Fruit fly (Drosophila melanogaster) whole organism, embryonic: ENCODE data around the gene ScpX.

Experiments
- Aef1 ChIP-seq: fragments of 200-800 bp; sonication (Bioruptor generic); IDR thresholded peaks from 3 replicates; pipeline ENCODE4 v1.3.6; 2022; ENCODE audit warnings: missing biosample characterization, missing genetic modification characterization
- Blimp-1 ChIP-seq: fragments of 200-800 bp; sonication (Bioruptor generic); optimal IDR thresholded peaks from 3 replicates; lab custom pipeline; 2018; ENCODE audit warnings: missing biosample characterization, missing genetic modification characterization, mild to moderate bottlenecking, moderate library complexity, missing genetic modification reagents
- CG10431 ChIP-seq: fragments of 200-800 bp; sonication (Bioruptor generic); optimal IDR thresholded peaks from 3 replicates; lab custom pipeline; 2018; ENCODE audit warnings: missing biosample characterization, mild to moderate bottlenecking, missing genetic modification characterization
- CG12236 ChIP-seq: fragments of 200-800 bp; sonication (Bioruptor generic); optimal IDR thresholded peaks from 2 replicates; lab custom pipeline; 2016; ENCODE audit warnings: missing biosample characterization, missing genetic modification characterization
- CG13894 ChIP-seq: fragments of 200-800 bp; sonication (Bioruptor generic); optimal IDR thresholded peaks from 3 replicates; lab custom pipeline; 2018; ENCODE audit warnings: missing biosample characterization, mild to moderate bottlenecking, missing genetic modification characterization, moderate library complexity
- CG15696 ChIP-seq: fragments of 200-800 bp; sonication (Bioruptor generic); optimal IDR thresholded peaks from 2 replicates; lab custom pipeline; 2019; ENCODE audit warnings: missing biosample characterization, mild to moderate bottlenecking, missing genetic modification characterization, moderate library complexity
- CG1603 ChIP-seq: fragments of 200-800 bp; sonication (Bioruptor generic); optimal IDR thresholded peaks from 2 replicates; lab custom pipeline; 2019; ENCODE audit warnings: missing biosample characterization, mild to moderate bottlenecking, missing genetic modification characterization, moderate library complexity
- CG3065 ChIP-seq: fragments of 200-800 bp; sonication (Bioruptor generic); optimal IDR thresholded peaks from 2 replicates; lab custom pipeline; 2016; ENCODE audit warnings: missing biosample characterization, missing genetic modification characterization
- CG31365 ChIP-seq: fragments of 200-800 bp; sonication (Bioruptor generic); optimal IDR thresholded peaks from 2 replicates; lab custom pipeline; 2018; ENCODE audit warnings: missing biosample characterization, mild to moderate bottlenecking, missing genetic modification characterization
- CG42726 ChIP-seq: fragments of 200-800 bp; sonication (Bioruptor generic); IDR thresholded peaks from 2 replicates; pipeline ENCODE4 v1.3.6; 2022; ENCODE audit warnings: missing biosample characterization, missing genetic modification characterization; ENCODE audit not compliant: partially characterized antibody
- CG4854 ChIP-seq: fragments of 200-800 bp; sonication (Bioruptor generic); optimal IDR thresholded peaks from 2 replicates; lab custom pipeline; 2016; ENCODE audit warnings: missing biosample characterization, missing genetic modification characterization, inconsistent platforms
- CG6791 ChIP-seq: fragments of 200-800 bp; sonication (Bioruptor generic); IDR thresholded peaks from 3 replicates; pipeline ENCODE4 v1.3.6; 2022; ENCODE audit warnings: missing biosample characterization, missing genetic modification characterization; ENCODE audit not compliant: partially characterized antibody
- CG7271 ChIP-seq: fragments of 200-800 bp; sonication (Bioruptor generic); optimal IDR thresholded peaks from 2 replicates; lab custom pipeline; 2018; ENCODE audit warnings: missing biosample characterization, mild to moderate bottlenecking, missing genetic modification characterization, moderate library complexity
- CG7745 ChIP-seq: fragments of 200-800 bp; sonication (Bioruptor generic); optimal IDR thresholded peaks from 2 replicates; lab custom pipeline; 2018; ENCODE audit warnings: missing biosample characterization, mild to moderate bottlenecking, missing genetic modification characterization, moderate library complexity
- CG8388 ChIP-seq: fragments of 200-800 bp; sonication (Bioruptor generic); optimal IDR thresholded peaks from 2 replicates; lab custom pipeline; 2019; ENCODE audit warnings: missing biosample characterization, mild to moderate bottlenecking, missing genetic modification characterization, moderate library complexity
- CG8765 ChIP-seq: fragments of 200-800 bp; sonication (Bioruptor generic); IDR thresholded peaks from 2 replicates; pipeline ENCODE4 v1.3.6; 2022; ENCODE audit warnings: missing biosample characterization, missing genetic modification characterization
- CG9609 ChIP-seq: fragments of 200-800 bp; sonication (Bioruptor generic); optimal IDR thresholded peaks from 3 replicates; lab custom pipeline; 2016; ENCODE audit warnings: missing biosample characterization, missing genetic modification characterization
- CG9817 ChIP-seq: fragments of 200-800 bp; sonication (Bioruptor generic); optimal IDR thresholded peaks from 2 replicates; lab custom pipeline; 2018; ENCODE audit warnings: missing biosample characterization, mild to moderate bottlenecking, missing genetic modification characterization, moderate library complexity
- CG9932 ChIP-seq: fragments of 200-800 bp; sonication (Bioruptor generic); IDR thresholded peaks from 2 replicates; pipeline ENCODE4 v1.3.6; 2022; ENCODE audit warnings: missing biosample characterization, missing genetic modification characterization
- Camta ChIP-seq: fragments of 200-800 bp; sonication (Bioruptor generic); optimal IDR thresholded peaks from 2 replicates; lab custom pipeline; 2016; ENCODE audit warnings: missing biosample characterization, missing genetic modification characterization
- Eip74EF ChIP-seq, 2 experiments: fragments of 200-800 bp in 1 of 2; fragments of >200 bp in 1 of 2; sonication (Bioruptor generic) in 1 of 2; optimal IDR thresholded peaks; 2 replicates each; lab custom pipeline; 2017 to 2019; ENCODE audit warnings: missing biosample characterization in 2 of 2, missing genetic modification characterization in 2 of 2, mild to moderate bottlenecking in 1 of 2, moderate library complexity in 1 of 2
- H2.0 ChIP-seq: fragments of 200-800 bp; sonication (Bioruptor generic); IDR thresholded peaks from 2 replicates; pipeline ENCODE4 v1.3.6; 2022; ENCODE audit warnings: missing biosample characterization, missing genetic modification characterization
- HmgZ ChIP-seq: fragments of 200-800 bp; sonication (Bioruptor generic); optimal IDR thresholded peaks from 2 replicates; lab custom pipeline; 2018; ENCODE audit warnings: missing biosample characterization, mild to moderate bottlenecking, missing genetic modification characterization
- MTF-1 ChIP-seq: fragments of 200-800 bp; sonication (Bioruptor generic); optimal IDR thresholded peaks from 2 replicates; lab custom pipeline; 2018; ENCODE audit warnings: missing biosample characterization, mild to moderate bottlenecking, missing genetic modification characterization, borderline replicate concordance
- NC2β ChIP-seq: fragments of 200-800 bp; sonication (Bioruptor generic); optimal IDR thresholded peaks from 2 replicates; lab custom pipeline; 2016; ENCODE audit warnings: missing biosample characterization, missing genetic modification characterization
- Oaz ChIP-seq: fragments of 200-800 bp; sonication (Bioruptor generic); IDR thresholded peaks from 2 replicates; pipeline ENCODE4 v1.3.6; 2022; ENCODE audit warnings: missing biosample characterization, missing genetic modification characterization
- caup ChIP-seq: fragments of 200-800 bp; sonication (Bioruptor generic); optimal IDR thresholded peaks from 3 replicates; lab custom pipeline; 2017; ENCODE audit warnings: missing biosample characterization, mild to moderate bottlenecking, missing genetic modification characterization, moderate library complexity; ENCODE audit not compliant: severe bottlenecking
- disco-r ChIP-seq: fragments of 200-800 bp; sonication (Bioruptor generic); optimal IDR thresholded peaks from 2 replicates; lab custom pipeline; 2016; ENCODE audit warnings: missing biosample characterization, missing genetic modification characterization
- fd102C ChIP-seq: fragments of 200-800 bp; sonication (Bioruptor generic); optimal IDR thresholded peaks from 2 replicates; lab custom pipeline; 2018; ENCODE audit warnings: missing biosample characterization, mild to moderate bottlenecking, missing genetic modification characterization, moderate library complexity
- grn ChIP-seq: fragments of 200-800 bp; sonication (Bioruptor generic); optimal IDR thresholded peaks from 3 replicates; lab custom pipeline; 2017; ENCODE audit warnings: missing biosample characterization, missing genetic modification characterization
- gsb ChIP-seq: fragments of 200-800 bp; sonication (Bioruptor generic); IDR thresholded peaks from 2 replicates; pipeline ENCODE4 v1.3.6; 2022; ENCODE audit warnings: missing biosample characterization, missing genetic modification characterization
- her ChIP-seq: fragments of 200-800 bp; sonication (Bioruptor generic); optimal IDR thresholded peaks from 2 replicates; lab custom pipeline; 2016; ENCODE audit warnings: missing biosample characterization, missing genetic modification characterization
- kah ChIP-seq: fragments of 200-800 bp; sonication (Bioruptor generic); optimal IDR thresholded peaks from 2 replicates; lab custom pipeline; 2018; ENCODE audit warnings: missing biosample characterization, mild to moderate bottlenecking, missing genetic modification characterization
- klu ChIP-seq: fragments of 200-800 bp; sonication (Bioruptor generic); IDR thresholded peaks from 2 replicates; pipeline ENCODE4 v1.3.6; 2022; ENCODE audit warnings: missing biosample characterization, missing genetic modification characterization
- kni ChIP-seq: fragments of 200-800 bp; sonication (Bioruptor generic); optimal IDR thresholded peaks from 3 replicates; lab custom pipeline; 2017; ENCODE audit warnings: mild to moderate bottlenecking, missing biosample characterization, missing genetic modification reagents, missing genetic modification characterization
- knrl ChIP-seq: fragments of 200-800 bp; sonication (Bioruptor generic); IDR thresholded peaks from 3 replicates; pipeline ENCODE4 v1.3.6; 2022; ENCODE audit warnings: missing biosample characterization, missing genetic modification characterization; ENCODE audit not compliant: partially characterized antibody
- lab ChIP-seq: fragments of 200-800 bp; sonication (Bioruptor generic); optimal IDR thresholded peaks from 3 replicates; lab custom pipeline; 2017; ENCODE audit warnings: missing biosample characterization, missing genetic modification characterization, mild to moderate bottlenecking, moderate library complexity, missing genetic modification reagents
- onecut ChIP-seq: fragments of 200-800 bp; sonication (Bioruptor generic); IDR thresholded peaks from 2 replicates; pipeline ENCODE4 v1.3.6; 2022; ENCODE audit warnings: missing biosample characterization, missing genetic modification characterization
- pan ChIP-seq, 4 experiments: fragments of >200 bp in 3 of 4; fragments of 200-800 bp in 1 of 4; sonication (Bioruptor generic) in 1 of 4; optimal IDR thresholded peaks in 3 of 4; IDR thresholded peaks in 1 of 4; 2 replicates each; pipeline versions ENCODE4 v1.3.6 to Lab custom; 2017 to 2022; ENCODE audit warnings: missing biosample characterization in 2 of 4, missing genetic modification characterization in 2 of 4, mixed read lengths in 1 of 4
- phol ChIP-seq: fragments of 200-800 bp; sonication (Bioruptor generic); optimal IDR thresholded peaks from 3 replicates; lab custom pipeline; 2018; ENCODE audit warnings: missing biosample characterization, mild to moderate bottlenecking, missing genetic modification characterization, moderate library complexity
- psq ChIP-seq: fragments of 200-800 bp; sonication (Bioruptor generic); optimal IDR thresholded peaks from 2 replicates; lab custom pipeline; 2017; ENCODE audit warnings: missing biosample characterization, missing genetic modification characterization
- sc ChIP-seq, 3 experiments: fragments of >200 bp in 2 of 3; fragments of 200-800 bp in 1 of 3; sonication (Bioruptor generic) in 1 of 3; optimal IDR thresholded peaks; 2 replicates in 2 of 3; 3 replicates in 1 of 3; lab custom pipeline; 2017; ENCODE audit warnings: mild to moderate bottlenecking in 1 of 3, missing biosample characterization in 1 of 3, missing genetic modification characterization in 1 of 3, missing genetic modification reagents in 1 of 3
- seq ChIP-seq: fragments of 200-800 bp; sonication (Bioruptor generic); IDR thresholded peaks from 2 replicates; pipeline ENCODE4 v1.3.6; 2022; ENCODE audit warnings: missing biosample characterization, missing genetic modification characterization
- sima ChIP-seq: fragments of 200-800 bp; sonication (Bioruptor generic); optimal IDR thresholded peaks from 2 replicates; lab custom pipeline; 2016; ENCODE audit warnings: missing biosample characterization, missing genetic modification characterization
- slbo ChIP-seq: fragments of 200-800 bp; sonication (Bioruptor generic); IDR thresholded peaks from 2 replicates; pipeline ENCODE4 v1.3.6; 2022; ENCODE audit warnings: missing biosample characterization, missing genetic modification characterization
- slp2 ChIP-seq: fragments of 200-800 bp; sonication (Bioruptor generic); optimal IDR thresholded peaks from 2 replicates; lab custom pipeline; 2016; ENCODE audit warnings: missing biosample characterization, missing genetic modification characterization
- tna ChIP-seq: fragments of 200-800 bp; sonication (Bioruptor generic); IDR thresholded peaks from 2 replicates; pipeline ENCODE4 v1.3.6; 2022; ENCODE audit warnings: missing biosample characterization, missing genetic modification characterization; ENCODE audit not compliant: partially characterized antibody
- unc-4 ChIP-seq: fragments of 200-800 bp; sonication (Bioruptor generic); IDR thresholded peaks from 2 replicates; pipeline ENCODE4 v1.3.6; 2022; ENCODE audit warnings: missing biosample characterization, missing genetic modification characterization; ENCODE audit not compliant: partially characterized antibody

ScpX gene

dm6 chr2L:18857635-18858059, 26.6 kb downstream of the ScpX start (continued):
- TF ChIP-seq kah (GFP tag; lab: Kevin White, UChicago), result peak; percentile 82
- peak; percentile 52 for TF ChIP-seq kni (GFP tag; lab: Kevin White, UChicago)
- TF ChIP-seq lab (GFP tag; lab: Kevin White, UChicago), result peak; percentile 95
- TF ChIP-seq H2.0 (GFP tag; lab: Robert Waterston, UW), result peak; percentile 92
- TF ChIP-seq MTF-1 (GFP tag; lab: Kevin White, UChicago), result peak; percentile 80
- TF ChIP-seq CG7745, result no peak
- TF ChIP-seq CG6791 (GFP tag; lab: Robert Waterston, UW), result no peak
- TF ChIP-seq CG9932 (GFP tag; lab: Robert Waterston, UW), result peak; percentile 84
- peak; percentile 86 for TF ChIP-seq onecut (GFP tag; lab: Robert Waterston, UW)
- TF ChIP-seq CG10431, result peak; percentile 77
- TF ChIP-seq psq, result peak; percentile 74
- no peak for TF ChIP-seq fd102C
- TF ChIP-seq Camta (GFP tag; lab: Kevin White, UChicago), result peak; percentile 90
- peak; percentile 95 for TF ChIP-seq CG9817 (tag; lab: Kevin White, UChicago)
- peak; percentile 4 for TF ChIP-seq sima (GFP tag; lab: Kevin White, UChicago)
- peak; percentile 88 for TF ChIP-seq CG9609 (GFP tag; lab: Kevin White, UChicago)
- TF ChIP-seq knrl (GFP tag; lab: Robert Waterston, UW), result no peak
- peak; percentile 94 for TF ChIP-seq HmgZ (tag; lab: Kevin White, UChicago)
- TF ChIP-seq Blimp-1 (GFP tag; lab: Kevin White, UChicago), result peak; percentile 88
- TF ChIP-seq her (GFP tag; lab: Kevin White, UChicago), result peak; percentile 78
- no peak for TF ChIP-seq CG42726 (GFP tag; lab: Robert Waterston, UW)
- no peak for TF ChIP-seq Eip74EF (GFP tag; optimal IDR thresholded peaks at IDR 0.05; lab: Kevin White, UChicago)
- TF ChIP-seq klu (GFP tag; lab: Robert Waterston, UW), result peak; percentile 78
- 0 out of 2 replicates have a peak, but pooled peaks have one; percentile 32 for TF ChIP-seq unc-4 (GFP tag; lab: Robert Waterston, UW)
- peak; percentile 80 for TF ChIP-seq CG15696 (tag; lab: Kevin White, UChicago)
- TF ChIP-seq CG31365 (tag; lab: Kevin White, UChicago), result peak; percentile 70
- TF ChIP-seq CG13894 (tag; lab: Kevin White, UChicago), result peak; percentile 87
- TF ChIP-seq CG1603, result peak; percentile 91
- peak; percentile 89 for TF ChIP-seq CG8388 (GFP tag; lab: Kevin White, UChicago)
- peak; percentile 83 for TF ChIP-seq caup (GFP tag; lab: Kevin White, UChicago)
- peak; percentile 75 for TF ChIP-seq slp2 (GFP tag; lab: Kevin White, UChicago)
- peak; percentile 84 for TF ChIP-seq Oaz (GFP tag; lab: Robert Waterston, UW)
- TF ChIP-seq phol (tag; lab: Kevin White, UChicago), result peak; percentile 94
- peak; percentile 82 for TF ChIP-seq gsb (GFP tag; lab: Robert Waterston, UW)
- TF ChIP-seq CG12236, result peak; percentile 74
- peak; percentile 88 for TF ChIP-seq Aef1 (GFP tag; lab: Robert Waterston, UW)
- TF ChIP-seq grn (GFP tag; lab: Kevin White, UChicago), result peak; percentile 8
- TF ChIP-seq slbo, result peak; percentile 94
- TF ChIP-seq CG3065 (GFP tag; lab: Kevin White, UChicago), result peak; percentile 84
- peak; percentile 90 for TF ChIP-seq seq
- peak; percentile 76 for TF ChIP-seq disco-r (GFP tag; lab: Kevin White, UChicago)
- peak; percentile 47 for TF ChIP-seq CG4854 (GFP tag; lab: Kevin White, UChicago)
- no peak for TF ChIP-seq sc (optimal IDR thresholded peaks at IDR 0.05; lab: Kevin White, UChicago)
- TF ChIP-seq sc (GFP tag; optimal IDR thresholded peaks at IDR 0.05; lab: Kevin White, UChicago), result peak; percentile 78
- TF ChIP-seq tna, result no peak
- TF ChIP-seq pan (optimal IDR thresholded peaks at IDR 0.05; lab: Kevin White, UChicago), result no peak
- peak in 1 of 2 experiments; percentile 95 for TF ChIP-seq pan (GFP tag; optimal IDR thresholded peaks at IDR 0.05 in 1 of 2, IDR thresholded peaks at IDR 0.05 in 1 of 2)
- peak; percentile 64 for TF ChIP-seq CG7271 (tag; lab: Kevin White, UChicago)
- TF ChIP-seq NC2β, result peak; percentile 87
- peak; percentile 76 for TF ChIP-seq CG8765 (GFP tag; lab: Robert Waterston, UW)
